Fruit fly (Drosophila melanogaster): ENCODE results near the gene CG14722.

CG14722 gene

dm6 chr3R:11760669-11761387 is 19.1 kb downstream of the CG14722 start (continued):
- TF ChIP-seq H15 (GFP tag; IDR thresholded peaks at IDR 0.05) (no peak), fru (optimal IDR thresholded peaks at IDR 0.05) (no peak), CG11247 (GFP tag; IDR thresholded peaks at IDR 0.05) (no peak), scrt (GFP tag; optimal IDR thresholded peaks at IDR 0.05) (peak; percentile 99), CG14710 (tag; optimal IDR thresholded peaks at IDR 0.05) (peak; percentile 99), CG14441 (GFP tag; IDR thresholded peaks at IDR 0.05) (no peak), CG17568 (GFP tag; optimal IDR thresholded peaks at IDR 0.05) (peak; percentile 100), zf30C (GFP tag; optimal IDR thresholded peaks at IDR 0.05) (peak; percentile 100), CG10274 (GFP tag; optimal IDR thresholded peaks at IDR 0.05) (peak; percentile 97), CG5180 (GFP tag; optimal IDR thresholded peaks at IDR 0.05) (peak; percentile 95), Dad (GFP tag; optimal IDR thresholded peaks at IDR 0.05) (peak; percentile 100), Sin3A (optimal IDR thresholded peaks at IDR 0.05) (no peak), CG6654 (GFP tag; optimal IDR thresholded peaks at IDR 0.05) (peak; percentile 96), CG14667 (GFP tag; IDR thresholded peaks at IDR 0.05) (no peak), eve (GFP tag; optimal IDR thresholded peaks at IDR 0.05) (peak; percentile 95 to 100), gcm2 (GFP tag; optimal IDR thresholded peaks at IDR 0.05) (peak; percentile 100), CG4282 (GFP tag; optimal IDR thresholded peaks at IDR 0.05) (peak; percentile 100), CG2120 (GFP tag; optimal IDR thresholded peaks at IDR 0.05) (peak; percentile 100), chn (GFP tag; optimal IDR thresholded peaks at IDR 0.05) (peak; percentile 100), CG8388 (GFP tag; optimal IDR thresholded peaks at IDR 0.05) (peak; percentile 100), ems (GFP tag; optimal IDR thresholded peaks at IDR 0.05) (peak; percentile 100), CTCF (GFP tag; optimal IDR thresholded peaks at IDR 0.05) (peak; percentile 79), CG4730 (GFP tag; IDR thresholded peaks at IDR 0.05) (no peak), CG3838 (GFP tag; optimal IDR thresholded peaks at IDR 0.05) (peak; percentile 99), fd64A (GFP tag; optimal IDR thresholded peaks at IDR 0.05) (peak; percentile 99), C15 (GFP tag; IDR thresholded peaks at IDR 0.05) (no peak), tup (GFP tag; optimal IDR thresholded peaks at IDR 0.05) (peak; percentile 100), ap (GFP tag; IDR thresholded peaks at IDR 0.05) (no peak), bbx (GFP tag; IDR thresholded peaks at IDR 0.05; ENCODE audit: partially characterized antibody) (no peak), ind (GFP tag; optimal IDR thresholded peaks at IDR 0.05) (peak; percentile 100), CG4707 (GFP tag; optimal IDR thresholded peaks at IDR 0.05) (peak; percentile 99), mam (GFP tag; optimal IDR thresholded peaks at IDR 0.05) (peak; percentile 100), peb (GFP tag; IDR thresholded peaks at IDR 0.05) (no peak), lilli (GFP tag; optimal IDR thresholded peaks at IDR 0.05) (peak; percentile 100), bab2 (GFP tag; optimal IDR thresholded peaks at IDR 0.05) (peak; percentile 100), CG6813 (GFP tag; optimal IDR thresholded peaks at IDR 0.05) (peak; percentile 100), CG18619 (GFP tag; optimal IDR thresholded peaks at IDR 0.05) (peak; percentile 100), GATAe (GFP tag; conservative IDR thresholded peaks at IDR 0.05) (no peak), Eip74EF (GFP tag; optimal IDR thresholded peaks at IDR 0.05) (peak; percentile 47 to 99), slbo (GFP tag; IDR thresholded peaks at IDR 0.05) (no peak), dmrt11E (tag; optimal IDR thresholded peaks at IDR 0.05) (peak; percentile 100), CG17612 (GFP tag; IDR thresholded peaks at IDR 0.05) (no peak), rib (GFP tag; IDR thresholded peaks at IDR 0.05) (no peak), H2.0 (GFP tag; IDR thresholded peaks at IDR 0.05) (no peak), Oli (tag; optimal IDR thresholded peaks at IDR 0.05) (peak; percentile 100), caup (GFP tag; optimal IDR thresholded peaks at IDR 0.05; ENCODE audit: severe bottlenecking) (peak; percentile 100), CG8290 (GFP tag; optimal IDR thresholded peaks at IDR 0.05) (peak; percentile 100), CG8290 (tag; optimal IDR thresholded peaks at IDR 0.05) (peak; percentile 99 to 100), Lhr (GFP tag; optimal IDR thresholded peaks at IDR 0.05) (peak; percentile 99), ssp (GFP tag; IDR thresholded peaks at IDR 0.05) (no peak), Taf1 (GFP tag; IDR thresholded peaks at IDR 0.05) (no peak), seq (GFP tag; IDR thresholded peaks at IDR 0.05) (no peak)
